Fruit fly (Drosophila melanogaster) whole organism, adult: ENCODE data around the gene Ythdf.

ENCODE experiments used
- CG11617 ChIP-seq: fragments of 200-800 bp; sonication (Bioruptor generic); optimal IDR thresholded peaks from 2 replicates; lab custom pipeline; 2017; ENCODE audit warnings: mild to moderate bottlenecking, missing biosample characterization, missing genetic modification reagents, missing genetic modification characterization
- CG12768 ChIP-seq: fragments of 200-800 bp; sonication (Bioruptor generic); optimal IDR thresholded peaks from 2 replicates; lab custom pipeline; 2017; ENCODE audit warnings: missing biosample characterization, missing genetic modification characterization, mild to moderate bottlenecking, moderate library complexity, missing genetic modification reagents
- CG14711 ChIP-seq: fragments of 200-800 bp; sonication (Bioruptor generic); optimal IDR thresholded peaks from 2 replicates; lab custom pipeline; 2018; ENCODE audit warnings: missing biosample characterization, mild to moderate bottlenecking, missing genetic modification characterization, moderate library complexity
- CG1620 ChIP-seq: fragments of 200-800 bp; sonication (Bioruptor generic); optimal IDR thresholded peaks from 2 replicates; lab custom pipeline; 2016; ENCODE audit warnings: missing biosample characterization, missing genetic modification characterization
- CG33017 ChIP-seq: fragments of 200-800 bp; sonication (Bioruptor generic); optimal IDR thresholded peaks from 2 replicates; lab custom pipeline; 2018; ENCODE audit warnings: missing biosample characterization, mild to moderate bottlenecking, missing genetic modification characterization, moderate library complexity
- CG5204 ChIP-seq: fragments of 200-800 bp; sonication (Bioruptor generic); optimal IDR thresholded peaks from 2 replicates; lab custom pipeline; 2016; ENCODE audit warnings: missing biosample characterization, missing genetic modification characterization
- CG7045 ChIP-seq: fragments of 200-800 bp; sonication (Bioruptor generic); optimal IDR thresholded peaks from 2 replicates; lab custom pipeline; 2017; ENCODE audit warnings: missing biosample characterization, mild to moderate bottlenecking, missing genetic modification characterization
- CG7101 ChIP-seq: fragments of 200-800 bp; sonication (Bioruptor generic); optimal IDR thresholded peaks from 2 replicates; lab custom pipeline; 2018; ENCODE audit warnings: missing biosample characterization, mild to moderate bottlenecking, missing genetic modification characterization, moderate library complexity
- Clk ChIP-seq: fragments of 200-800 bp; sonication (Bioruptor generic); optimal IDR thresholded peaks from 2 replicates; lab custom pipeline; 2017; ENCODE audit warnings: missing biosample characterization, missing genetic modification characterization
- Crg-1 ChIP-seq: fragments of 200-800 bp; sonication (Bioruptor generic); optimal IDR thresholded peaks from 2 replicates; lab custom pipeline; 2016; ENCODE audit warnings: missing biosample characterization, missing genetic modification characterization
- Hr96 ChIP-seq: fragments of 200-800 bp; sonication (Bioruptor generic); optimal IDR thresholded peaks from 2 replicates; lab custom pipeline; 2016; ENCODE audit warnings: missing biosample characterization, missing genetic modification characterization
- Mnt ChIP-seq: fragments of 200-800 bp; sonication (Bioruptor generic); optimal IDR thresholded peaks from 2 replicates; lab custom pipeline; 2016; ENCODE audit warnings: missing biosample characterization, mild to moderate bottlenecking, missing genetic modification characterization
- bab1 ChIP-seq: fragments of 200-800 bp; sonication (Bioruptor generic); optimal IDR thresholded peaks from 3 replicates; lab custom pipeline; 2019; ENCODE audit warnings: missing biosample characterization, mild to moderate bottlenecking, missing genetic modification characterization, moderate library complexity
- cic ChIP-seq: fragments of 200-800 bp; sonication (Bioruptor generic); optimal IDR thresholded peaks from 2 replicates; lab custom pipeline; 2017; ENCODE audit warnings: missing biosample characterization, mild to moderate bottlenecking, missing genetic modification characterization, moderate library complexity
- cnc ChIP-seq, 2 experiments: fragments of >200 bp; optimal IDR thresholded peaks; 2 replicates each; lab custom pipeline; 2017
- kay ChIP-seq: fragments of 200-800 bp; sonication (Bioruptor generic); peaks from one replicate; lab custom pipeline; 2016; ENCODE audit warnings: missing biosample characterization, missing genetic modification characterization, borderline replicate concordance
- ovo ChIP-seq: fragments of 200-800 bp; sonication (Bioruptor generic); optimal IDR thresholded peaks from 2 replicates; lab custom pipeline; 2016; ENCODE audit warnings: missing biosample characterization, missing genetic modification characterization
- tj ChIP-seq: fragments of 200-800 bp; sonication (Bioruptor generic); optimal IDR thresholded peaks from 3 replicates; lab custom pipeline; 2017; ENCODE audit warnings: missing biosample characterization, mild to moderate bottlenecking, missing genetic modification characterization, moderate library complexity
- toe ChIP-seq: fragments of 200-800 bp; sonication (Bioruptor generic); optimal IDR thresholded peaks from 2 replicates; lab custom pipeline; 2016; ENCODE audit warnings: missing biosample characterization, missing genetic modification characterization

Gene Ythdf

dm6 chr3R:25049383-25049741, 10.3 kb upstream of the Ythdf start, which contains the start of gene CG11791:
CG11791 (plus strand) TSS chr3R:25049616.
- TF ChIP-seq Hr96 (GFP tag; lab: Kevin White, UChicago) (no peak), Crg-1 (no peak), toe (GFP tag; lab: Kevin White, UChicago) (no peak), ovo (GFP tag; lab: Kevin White, UChicago) (no peak), tj (GFP tag; lab: Kevin White, UChicago) (no peak), cic (GFP tag; lab: Kevin White, UChicago) (no peak), CG11617 (GFP tag; lab: Kevin White, UChicago) (no peak), CG14711 (tag; lab: Kevin White, UChicago) (no peak), CG7101 (tag; lab: Kevin White, UChicago) (no peak), Clk (GFP tag; lab: Kevin White, UChicago) (no peak), CG1620 (GFP tag; lab: Kevin White, UChicago) (no peak), CG7045 (no peak), CG12768 (no peak), cnc (optimal IDR thresholded peaks at IDR 0.05; lab: Kevin White, UChicago) (no peak), CG33017 (tag; lab: Kevin White, UChicago) (no peak)

- TF ChIP-seq CG12768 (peak; percentile 5), kay (GFP tag; lab: Kevin White, UChicago) (no peak), Hr96 (GFP tag; lab: Kevin White, UChicago) (no peak), CG7101 (tag; lab: Kevin White, UChicago) (peak; percentile 16), CG33017 (tag; lab: Kevin White, UChicago) (no peak), CG7045 (no peak), cic (GFP tag; lab: Kevin White, UChicago) (peak; percentile 38), CG14711 (tag; lab: Kevin White, UChicago) (no peak), bab1 (GFP tag; lab: Kevin White, UChicago) (peak; percentile 46), Crg-1 (no peak)
Measured at dm6 chr3R:25047504-25047903, 8.5 kb upstream of the Ythdf start, which contains the start of gene CG11790. CG11790 (plus strand) TSS chr3R:25047706.

dm6 chr3R:25046023-25046422, 7.0 kb upstream of the Ythdf start, which contains the start of gene CG11786:
CG11786 (plus strand) TSS chr3R:25046323.
- TF ChIP-seq CG11617 (GFP tag; lab: Kevin White, UChicago): no peak
- no peak for TF ChIP-seq Mnt (GFP tag; lab: Kevin White, UChicago)
- TF ChIP-seq Clk (GFP tag; lab: Kevin White, UChicago): no peak
- no peak for TF ChIP-seq cnc (optimal IDR thresholded peaks at IDR 0.05; lab: Kevin White, UChicago)
- no peak for TF ChIP-seq bab1 (GFP tag; lab: Kevin White, UChicago)
- no peak for TF ChIP-seq toe (GFP tag; lab: Kevin White, UChicago)

dm6 chr3R:25044816-25045551, 5.9 kb upstream of the Ythdf start, which contains the start of gene 5PtaseI:
5PtaseI (minus strand) TSS chr3R:25045151.
- TF ChIP-seq tj (GFP tag; lab: Kevin White, UChicago) (peak; percentile 86), bab1 (GFP tag; lab: Kevin White, UChicago) (peak; percentile 14), kay (GFP tag; lab: Kevin White, UChicago) (no peak)

dm6 chr3R:25036644-25037043, 2.4 kb downstream of the Ythdf start, which contains the start of gene CG31115:
CG31115 (plus strand) TSS chr3R:25036944.
- TF ChIP-seq CG11617 (GFP tag; lab: Kevin White, UChicago) (no peak), Mnt (GFP tag; lab: Kevin White, UChicago) (no peak), tj (GFP tag; lab: Kevin White, UChicago) (no peak), CG1620 (GFP tag; lab: Kevin White, UChicago) (no peak), toe (GFP tag; lab: Kevin White, UChicago) (no peak), CG12768 (no peak), Hr96 (GFP tag; lab: Kevin White, UChicago) (no peak), ovo (GFP tag; lab: Kevin White, UChicago) (no peak), kay (GFP tag; lab: Kevin White, UChicago) (no peak), Crg-1 (no peak), CG14711 (tag; lab: Kevin White, UChicago) (no peak), CG7101 (tag; lab: Kevin White, UChicago) (no peak), CG33017 (tag; lab: Kevin White, UChicago) (no peak)

- TF ChIP-seq bab1 (GFP tag; lab: Kevin White, UChicago) (peak; percentile 64), Mnt (GFP tag; lab: Kevin White, UChicago) (peak; percentile 35), CG5204 (GFP tag; lab: Kevin White, UChicago) (no peak), cic (GFP tag; lab: Kevin White, UChicago) (peak; percentile 39), kay (GFP tag; lab: Kevin White, UChicago) (no peak), CG11617 (GFP tag; lab: Kevin White, UChicago) (peak; percentile 31), tj (GFP tag; lab: Kevin White, UChicago) (peak; percentile 98)
Measured at dm6 chr3R:25033142-25033586, 5.9 kb downstream of the Ythdf start, which contains the start of gene Smg6. Smg6 (minus strand) TSS chr3R:25033465.

- no peak for TF ChIP-seq tj (GFP tag; lab: Kevin White, UChicago)
- no peak for TF ChIP-seq ovo (GFP tag; lab: Kevin White, UChicago)
- TF ChIP-seq cic (GFP tag; lab: Kevin White, UChicago): no peak
- TF ChIP-seq cnc (optimal IDR thresholded peaks at IDR 0.05; lab: Kevin White, UChicago): peak in 1 of 2 experiments; percentile 56
- no peak for TF ChIP-seq CG5204 (GFP tag; lab: Kevin White, UChicago)
Measured at dm6 chr3R:25032686-25033085, 6.4 kb downstream of the Ythdf start.
